Fruit fly (Drosophila melanogaster): ENCODE results near the gene CG14107.

The CG14107 gene

dm6 chr3L:13348733-13349132 is 32.4 kb downstream of the CG14107 start, which contains the start of gene CG17687:
TSS of gene CG17687 (plus strand) at chr3L:13349033.
- no peak for TF ChIP-seq h (optimal IDR thresholded peaks at IDR 0.05)
- no peak for TF ChIP-seq ttk (optimal IDR thresholded peaks at IDR 0.05)
- TF ChIP-seq insv (optimal IDR thresholded peaks at IDR 0.05), result no peak
- TF ChIP-seq psq (optimal IDR thresholded peaks at IDR 0.05), result no peak
- no peak for TF ChIP-seq Myc (optimal IDR thresholded peaks at IDR 0.05)
- no peak for TF ChIP-seq Sin3A (optimal IDR thresholded peaks at IDR 0.05)
